Worm (Caenorhabditis elegans): ENCODE measurements around the gene pdf-2.

ce11 chrX:2144875-2145274 lies 18.3 kb upstream of the pdf-2 start:
- TF ChIP-seq tbx-2 (tag; optimal IDR thresholded peaks at IDR 0.05) (no peak), mdl-1 (tag; optimal IDR thresholded peaks at IDR 0.05) (no peak), egl-27 (tag; optimal IDR thresholded peaks at IDR 0.05) (no peak), fkh-10 (GFP tag; optimal IDR thresholded peaks at IDR 0.05) (no peak), egl-5 (tag; optimal IDR thresholded peaks at IDR 0.05) (no peak), ztf-4 (tag; optimal IDR thresholded peaks at IDR 0.05) (no peak)
